Fruit fly (Drosophila melanogaster) whole organism, embryonic: ENCODE data around the gene CROT.

Experiments
- BEAF-32 ChIP-seq: fragments of 200-800 bp; sonication (Bioruptor generic); optimal IDR thresholded peaks from 3 replicates; lab custom pipeline; 2017; ENCODE audit warnings: missing biosample characterization, missing genetic modification characterization, mild to moderate bottlenecking, moderate library complexity, missing genetic modification reagents
- Bdp1 ChIP-seq: fragments of 200-800 bp; sonication (Bioruptor generic); optimal IDR thresholded peaks from 3 replicates; lab custom pipeline; 2016; ENCODE audit warnings: missing biosample characterization, missing genetic modification characterization
- CG11456 ChIP-seq: fragments of 200-800 bp; sonication (Bioruptor generic); IDR thresholded peaks from 3 replicates; pipeline ENCODE4 v1.3.6; 2022; ENCODE audit warnings: missing biosample characterization, missing genetic modification characterization
- CG12391 ChIP-seq: fragments of 200-800 bp; sonication (Bioruptor generic); optimal IDR thresholded peaks from 3 replicates; lab custom pipeline; 2018; ENCODE audit warnings: missing biosample characterization, mild to moderate bottlenecking, missing genetic modification characterization, moderate library complexity
- CG12659 ChIP-seq: fragments of 200-800 bp; sonication (Bioruptor generic); optimal IDR thresholded peaks from 3 replicates; lab custom pipeline; 2017; ENCODE audit warnings: mild to moderate bottlenecking, missing biosample characterization, missing genetic modification reagents, missing genetic modification characterization
- CG13424 ChIP-seq: fragments of 200-800 bp; sonication (Bioruptor generic); optimal IDR thresholded peaks from 2 replicates; lab custom pipeline; 2019; ENCODE audit warnings: missing biosample characterization, mild to moderate bottlenecking, missing genetic modification characterization, moderate library complexity
- CG13775 ChIP-seq: fragments of 200-800 bp; sonication (Bioruptor generic); optimal IDR thresholded peaks from 3 replicates; lab custom pipeline; 2017; ENCODE audit warnings: missing biosample characterization, mild to moderate bottlenecking, missing genetic modification characterization
- CG14667 ChIP-seq: fragments of 200-800 bp; sonication (Bioruptor generic); IDR thresholded peaks from 2 replicates; pipeline ENCODE4 v1.3.6; 2022; ENCODE audit warnings: missing biosample characterization, missing genetic modification characterization
- CG18476 ChIP-seq: fragments of 200-800 bp; sonication (Bioruptor generic); optimal IDR thresholded peaks from 2 replicates; lab custom pipeline; 2016; ENCODE audit warnings: missing biosample characterization, mild to moderate bottlenecking, missing genetic modification characterization
- CG2120 ChIP-seq: fragments of 200-800 bp; sonication (Bioruptor generic); optimal IDR thresholded peaks from 3 replicates; lab custom pipeline; 2016; ENCODE audit warnings: missing biosample characterization, missing genetic modification characterization
- CG30403 ChIP-seq: fragments of 200-800 bp; sonication (Bioruptor generic); optimal IDR thresholded peaks from 3 replicates; lab custom pipeline; 2016; ENCODE audit warnings: missing biosample characterization, missing genetic modification characterization
- CG3407 ChIP-seq: fragments of 200-800 bp; sonication (Bioruptor generic); optimal IDR thresholded peaks from 2 replicates; lab custom pipeline; 2018; ENCODE audit warnings: missing biosample characterization, mild to moderate bottlenecking, missing genetic modification characterization
- CG3838 ChIP-seq: fragments of 200-800 bp; sonication (Bioruptor generic); optimal IDR thresholded peaks from 3 replicates; lab custom pipeline; 2016; ENCODE audit warnings: missing biosample characterization, missing genetic modification characterization
- CG4404 ChIP-seq: fragments of 200-800 bp; sonication (Bioruptor generic); IDR thresholded peaks from 2 replicates; pipeline ENCODE4 v1.3.6; 2022; ENCODE audit warnings: missing biosample characterization, missing genetic modification characterization
- CG6791 ChIP-seq: fragments of 200-800 bp; sonication (Bioruptor generic); IDR thresholded peaks from 3 replicates; pipeline ENCODE4 v1.3.6; 2022; ENCODE audit warnings: missing biosample characterization, missing genetic modification characterization; ENCODE audit not compliant: partially characterized antibody
- CG7556 ChIP-seq: fragments of 200-800 bp; sonication (Bioruptor generic); optimal IDR thresholded peaks from 2 replicates; lab custom pipeline; 2017; ENCODE audit warnings: missing biosample characterization, mild to moderate bottlenecking, missing genetic modification characterization
- CG7987 ChIP-seq: fragments of 200-800 bp; sonication (Bioruptor generic); optimal IDR thresholded peaks from 2 replicates; lab custom pipeline; 2018; ENCODE audit warnings: missing biosample characterization, mild to moderate bottlenecking, missing genetic modification characterization, moderate library complexity
- CG8478 ChIP-seq: fragments of >200 bp; optimal IDR thresholded peaks from 2 replicates; lab custom pipeline; 2018
- CG8944 ChIP-seq: fragments of 200-800 bp; sonication (Bioruptor generic); optimal IDR thresholded peaks from 3 replicates; lab custom pipeline; 2016; ENCODE audit warnings: missing biosample characterization, missing genetic modification characterization
- CHES-1-like ChIP-seq: fragments of 200-800 bp; sonication (Bioruptor generic); optimal IDR thresholded peaks from 2 replicates; lab custom pipeline; 2016; ENCODE audit warnings: missing biosample characterization, missing genetic modification characterization
- CoRest ChIP-seq: fragments of 200-800 bp; sonication (Bioruptor generic); optimal IDR thresholded peaks from 3 replicates; lab custom pipeline; 2018; ENCODE audit warnings: missing biosample characterization, mild to moderate bottlenecking, missing genetic modification characterization, moderate library complexity
- D19B ChIP-seq: fragments of 200-800 bp; sonication (Bioruptor generic); optimal IDR thresholded peaks from 2 replicates; lab custom pipeline; 2017; ENCODE audit warnings: missing biosample characterization, mild to moderate bottlenecking, missing genetic modification characterization
- Doc2 ChIP-seq: fragments of 200-800 bp; sonication (Bioruptor generic); IDR thresholded peaks from 2 replicates; pipeline ENCODE4 v1.3.6; 2022; ENCODE audit warnings: missing biosample characterization, missing genetic modification characterization
- Dp ChIP-seq: fragments of 200-800 bp; sonication (Bioruptor generic); optimal IDR thresholded peaks from 2 replicates; lab custom pipeline; 2018; ENCODE audit warnings: missing biosample characterization, mild to moderate bottlenecking, missing genetic modification characterization, moderate library complexity
- Dref ChIP-seq: fragments of 200-800 bp; sonication (Bioruptor generic); IDR thresholded peaks from 2 replicates; pipeline ENCODE4 v1.3.6; 2022; ENCODE audit warnings: missing biosample characterization, missing genetic modification characterization
- E2f2 ChIP-seq: fragments of 200-800 bp; sonication (Bioruptor generic); IDR thresholded peaks from 2 replicates; pipeline ENCODE4 v1.3.6; 2022; ENCODE audit warnings: missing biosample characterization, missing genetic modification characterization
- HLH54F ChIP-seq: fragments of 200-800 bp; sonication (Bioruptor generic); optimal IDR thresholded peaks from 3 replicates; lab custom pipeline; 2016; ENCODE audit warnings: missing biosample characterization, missing genetic modification characterization
- HmgZ ChIP-seq: fragments of 200-800 bp; sonication (Bioruptor generic); optimal IDR thresholded peaks from 2 replicates; lab custom pipeline; 2018; ENCODE audit warnings: missing biosample characterization, mild to moderate bottlenecking, missing genetic modification characterization
- Hsf ChIP-seq: fragments of 200-800 bp; sonication (Bioruptor generic); optimal IDR thresholded peaks from 3 replicates; lab custom pipeline; 2016; ENCODE audit warnings: missing biosample characterization, missing genetic modification characterization
- Jarid2 ChIP-seq: fragments of 200-800 bp; sonication (Bioruptor generic); optimal IDR thresholded peaks from 3 replicates; lab custom pipeline; 2017; ENCODE audit warnings: mild to moderate bottlenecking, missing biosample characterization, missing genetic modification reagents, missing genetic modification characterization
- Max ChIP-seq: fragments of 200-800 bp; sonication (Bioruptor generic); optimal IDR thresholded peaks from 2 replicates; lab custom pipeline; 2016; ENCODE audit warnings: missing biosample characterization, mild to moderate bottlenecking, missing genetic modification characterization
- Meics ChIP-seq: fragments of 200-800 bp; sonication (Bioruptor generic); optimal IDR thresholded peaks from 2 replicates; lab custom pipeline; 2017; ENCODE audit warnings: missing biosample characterization, mild to moderate bottlenecking, missing genetic modification characterization
- Rfx ChIP-seq: fragments of 200-800 bp; sonication (Bioruptor generic); IDR thresholded peaks from 2 replicates; pipeline ENCODE4 v1.3.6; 2022; ENCODE audit warnings: missing biosample characterization, missing genetic modification characterization
- Sry-β ChIP-seq: fragments of 200-800 bp; sonication (Bioruptor generic); optimal IDR thresholded peaks from 2 replicates; lab custom pipeline; 2018; ENCODE audit warnings: missing biosample characterization, mild to moderate bottlenecking, missing genetic modification characterization, moderate library complexity
- Trl ChIP-seq, 3 experiments: fragments of >200 bp in 2 of 3; fragments of 200-800 bp in 1 of 3; sonication (Bioruptor generic) in 1 of 3; optimal IDR thresholded peaks; 2 replicates in 1 of 3; 3 replicates in 2 of 3; lab custom pipeline; 2016 to 2017; ENCODE audit warnings: missing biosample characterization in 1 of 3, missing genetic modification characterization in 1 of 3
- Vsx1 ChIP-seq: fragments of 200-800 bp; sonication (Bioruptor generic); optimal IDR thresholded peaks from 2 replicates; lab custom pipeline; 2017; ENCODE audit warnings: missing biosample characterization, mild to moderate bottlenecking, missing genetic modification characterization, missing genetic modification reagents
- Xbp1 ChIP-seq: fragments of 200-800 bp; sonication (Bioruptor generic); optimal IDR thresholded peaks from 3 replicates; lab custom pipeline; 2016; ENCODE audit warnings: missing biosample characterization, mild to moderate bottlenecking, missing genetic modification characterization
- al ChIP-seq: fragments of 200-800 bp; sonication (Bioruptor generic); IDR thresholded peaks from 2 replicates; pipeline ENCODE4 v1.3.6; 2022; ENCODE audit warnings: missing biosample characterization, missing genetic modification characterization
- ase ChIP-seq: fragments of 200-800 bp; sonication (Bioruptor generic); IDR thresholded peaks from 3 replicates; pipeline ENCODE4 v1.3.6; 2022; ENCODE audit warnings: missing biosample characterization, missing genetic modification characterization
- ash1 ChIP-seq: fragments of 200-800 bp; sonication (Bioruptor generic); optimal IDR thresholded peaks from 2 replicates; lab custom pipeline; 2018; ENCODE audit warnings: missing biosample characterization, mild to moderate bottlenecking, missing genetic modification characterization
- ato ChIP-seq: fragments of 200-800 bp; sonication (Bioruptor generic); IDR thresholded peaks from 2 replicates; pipeline ENCODE4 v1.3.6; 2022; ENCODE audit warnings: missing biosample characterization, missing genetic modification characterization; ENCODE audit not compliant: partially characterized antibody
- bbx ChIP-seq: fragments of 200-800 bp; sonication (Bioruptor generic); IDR thresholded peaks from 2 replicates; pipeline ENCODE4 v1.3.6; 2022; ENCODE audit warnings: missing biosample characterization, missing genetic modification characterization; ENCODE audit not compliant: partially characterized antibody
- dpn ChIP-seq, 2 experiments: fragments of 200-800 bp; sonication (Bioruptor generic); optimal IDR thresholded peaks; 3 replicates each; lab custom pipeline; 2016; ENCODE audit warnings: missing biosample characterization in 2 of 2, missing genetic modification characterization in 2 of 2
- hb ChIP-seq: fragments of 200-800 bp; sonication (Bioruptor generic); IDR thresholded peaks from 3 replicates; pipeline ENCODE4 v1.3.6; 2022; ENCODE audit warnings: missing biosample characterization, missing genetic modification characterization; ENCODE audit not compliant: partially characterized antibody
- kah ChIP-seq: fragments of 200-800 bp; sonication (Bioruptor generic); optimal IDR thresholded peaks from 2 replicates; lab custom pipeline; 2018; ENCODE audit warnings: missing biosample characterization, mild to moderate bottlenecking, missing genetic modification characterization
- lmd ChIP-seq: fragments of 200-800 bp; sonication (Bioruptor generic); IDR thresholded peaks from 2 replicates; pipeline ENCODE4 v1.3.6; 2022; ENCODE audit warnings: missing biosample characterization, missing genetic modification characterization
- sens ChIP-seq: fragments of 200-800 bp; sonication (Bioruptor generic); peaks from one replicate; lab custom pipeline; 2016; ENCODE audit warnings: missing biosample characterization, missing genetic modification characterization
- slbo ChIP-seq: fragments of 200-800 bp; sonication (Bioruptor generic); IDR thresholded peaks from 2 replicates; pipeline ENCODE4 v1.3.6; 2022; ENCODE audit warnings: missing biosample characterization, missing genetic modification characterization
- toy ChIP-seq: fragments of 200-800 bp; sonication (Bioruptor generic); IDR thresholded peaks from 2 replicates; pipeline ENCODE4 v1.3.6; 2022; ENCODE audit warnings: missing biosample characterization, missing genetic modification characterization

Gene CROT

dm6 chr3R:27677174-27677726, 29.3 kb downstream of the CROT start, which contains the start of gene Hsdl2 (continued):
- TF ChIP-seq Meics (peak; percentile 96), Bdp1 (GFP tag; lab: Kevin White, UChicago) (no peak), CG12391 (tag; lab: Kevin White, UChicago) (peak; percentile 68), ase (GFP tag; lab: Robert Waterston, UW) (no peak), CG7987 (GFP tag; lab: Kevin White, UChicago) (peak; percentile 28), slbo (GFP tag; lab: Robert Waterston, UW) (peak; percentile 55), CG12659 (GFP tag; lab: Kevin White, UChicago) (peak; percentile 67), ato (GFP tag; lab: Robert Waterston, UW) (peak; percentile 75), HLH54F (GFP tag; lab: Kevin White, UChicago) (peak; percentile 56), Xbp1 (GFP tag; lab: Kevin White, UChicago) (peak; percentile 60), kah (GFP tag; lab: Kevin White, UChicago) (no peak), Sry-β (GFP tag; lab: Kevin White, UChicago) (no peak), Dref (GFP tag; lab: Robert Waterston, UW) (peak; percentile 78), Rfx (GFP tag; lab: Robert Waterston, UW) (peak; percentile 63; the same call in 1 of the 2 replicates), CHES-1-like (GFP tag; lab: Kevin White, UChicago) (peak; percentile 38), CG3838 (GFP tag; lab: Kevin White, UChicago) (no peak), CG18476 (GFP tag; lab: Kevin White, UChicago) (peak; percentile 18), D19B (GFP tag; lab: Kevin White, UChicago) (no peak), CG8478 (lab: Kevin White, UChicago) (peak; percentile 55), E2f2 (peak; percentile 93), Dp (peak; percentile 92), CG7556 (GFP tag; lab: Kevin White, UChicago) (peak; percentile 4), BEAF-32 (GFP tag; lab: Kevin White, UChicago) (peak; percentile 83), dpn (GFP tag; optimal IDR thresholded peaks at IDR 0.05; lab: Kevin White, UChicago) (peak in 1 of 2 experiments; percentile 29), sens (GFP tag; lab: Kevin White, UChicago) (peak; percentile 91), Hsf (GFP tag; lab: Kevin White, UChicago) (peak; percentile 61), CG3407 (GFP tag; lab: Kevin White, UChicago) (no peak), CG13424 (tag; lab: Kevin White, UChicago) (peak; percentile 55), toy (GFP tag; lab: Robert Waterston, UW) (no peak), CG14667 (peak; percentile 21; the same call in 1 of the 2 replicates), Trl (optimal IDR thresholded peaks at IDR 0.05; lab: Kevin White, UChicago) (peak in 1 of 2 experiments; percentile 8), Trl (GFP tag; optimal IDR thresholded peaks at IDR 0.05; lab: Kevin White, UChicago) (peak; percentile 3), CG4404 (GFP tag; lab: Robert Waterston, UW) (peak; percentile 28; the same call in 1 of the 2 replicates), CG11456 (GFP tag; lab: Robert Waterston, UW) (0 out of 3 replicates have a peak, but pooled peaks have one; percentile 45), CG6791 (GFP tag; lab: Robert Waterston, UW) (peak; percentile 61; the same call in 2 of the 3 replicates), Jarid2 (GFP tag; lab: Kevin White, UChicago) (no peak), CG30403 (peak; percentile 37), bbx (GFP tag; lab: Robert Waterston, UW) (peak; percentile 52), CoRest (tag; lab: Kevin White, UChicago) (peak; percentile 67), hb (GFP tag; lab: Robert Waterston, UW) (peak; percentile 53; the same call in 1 of the 3 replicates), ash1 (GFP tag; lab: Kevin White, UChicago) (no peak), CG2120 (GFP tag; lab: Kevin White, UChicago) (peak; percentile 76), Vsx1 (no peak), Doc2 (GFP tag; lab: Robert Waterston, UW) (no peak), lmd (GFP tag; lab: Robert Waterston, UW) (peak; percentile 38; the same call in 1 of the 2 replicates), HmgZ (peak; percentile 84), CG13775 (GFP tag; lab: Kevin White, UChicago) (peak; percentile 15), CG8944 (GFP tag; lab: Kevin White, UChicago) (peak; percentile 4), Max (GFP tag; lab: Kevin White, UChicago) (peak; percentile 51), al (GFP tag; lab: Robert Waterston, UW) (peak; percentile 9; the same call in 1 of the 2 replicates)
